Worm (Caenorhabditis elegans) whole organism, L4 larva: Measurements from ENCODE around the gene act-2.

Source experiments
- Y48G9A.11 ChIP-seq: fragments of 200-800 bp; sonication (Bioruptor generic); IDR thresholded peaks from 2 replicates; pipeline ENCODE4 v1.3.6; 2022; ENCODE audit warnings: missing genetic modification reagents, missing genetic modification characterization, missing compliant biosample characterization
- duxl-1 ChIP-seq: sonication (generic microtip); optimal IDR thresholded peaks from 2 replicates; lab custom pipeline; 2016; ENCODE audit warnings: mild to moderate bottlenecking, missing genetic modification characterization, moderate library complexity, missing compliant biosample characterization; ENCODE audit not compliant: poor library complexity
- lin-15B ChIP-seq: fragments of 150-350 bp; sonication (generic microtip); optimal IDR thresholded peaks from 3 replicates; lab custom pipeline; 2014; ENCODE audit warnings: missing biosample characterization, missing genetic modification characterization
- nhr-77 ChIP-seq: fragments of 150-350 bp; optimal IDR thresholded peaks from 2 replicates; lab custom pipeline; 2014; ENCODE audit warnings: missing biosample characterization, missing genetic modification characterization
- skn-1 ChIP-seq: fragments of 150-350 bp; optimal IDR thresholded peaks from 2 replicates; lab custom pipeline; 2014; ENCODE audit warnings: missing biosample characterization, missing genetic modification characterization
- zip-2 ChIP-seq: fragments of 150-350 bp; optimal IDR thresholded peaks from 2 replicates; lab custom pipeline; 2014; ENCODE audit warnings: missing biosample characterization, missing genetic modification characterization

DNA sequence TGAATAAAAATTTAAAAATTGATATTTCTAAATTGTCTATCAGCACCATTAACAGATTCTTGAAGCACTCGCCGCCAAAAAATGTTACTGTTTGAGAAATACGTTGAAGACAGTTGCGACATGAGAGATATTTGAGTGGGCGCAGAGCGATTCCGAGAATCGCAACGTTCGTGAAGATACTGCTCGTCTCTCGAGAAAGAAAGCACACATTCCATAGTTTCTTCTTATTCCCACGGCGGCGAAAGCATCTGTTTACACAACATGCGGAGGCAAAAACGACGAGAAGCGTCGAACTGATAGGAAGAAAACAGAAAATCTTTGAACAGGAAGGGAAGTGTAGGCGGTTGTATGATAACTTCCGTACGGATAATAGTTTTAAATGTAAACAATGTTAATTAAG, 4.5 kb upstream of the act-2 start:
- no peak for TF ChIP-seq zip-2 (tag; lab: Kevin White, UChicago)
- no peak for TF ChIP-seq skn-1 (tag; lab: Kevin White, UChicago)
- TF ChIP-seq nhr-77 (tag; lab: Kevin White, UChicago) = no peak
- TF ChIP-seq duxl-1 (tag; lab: Kevin White, UChicago) = no peak
- no peak for TF ChIP-seq Y48G9A.11 (GFP tag; lab: Robert Waterston, UW)
- TF ChIP-seq lin-15B (tag; lab: Kevin White, UChicago) = no peak
